Fruit fly (Drosophila melanogaster): ENCODE results near the gene CG31219.
A peak's percentile ranks its signal among the peaks of the same experiment; 100 is the strongest.

CG31219 gene

dm6 chr3R:19642092-19642892, 8.5 kb upstream of the CG31219 start, which contains the start of gene subdued:
subdued (minus strand) TSS chr3R:19642722.
- TF ChIP-seq GATAd (GFP tag; optimal IDR thresholded peaks at IDR 0.05) (peak; percentile 70), Jra (GFP tag; optimal IDR thresholded peaks at IDR 0.05) (no peak), lola (GFP tag; optimal IDR thresholded peaks at IDR 0.05) (peak; percentile 60), foxo (GFP tag; optimal IDR thresholded peaks at IDR 0.05) (no peak), sage (GFP tag; optimal IDR thresholded peaks at IDR 0.05) (peak; percentile 4), dmrt93B (GFP tag; optimal IDR thresholded peaks at IDR 0.05) (no peak), Dif (GFP tag; optimal IDR thresholded peaks at IDR 0.05; ENCODE audit: partially characterized antibody) (no peak), Rel (GFP tag; optimal IDR thresholded peaks at IDR 0.05) (no peak), Rel (tag; optimal IDR thresholded peaks at IDR 0.05) (peak; percentile 88)

DNA sequence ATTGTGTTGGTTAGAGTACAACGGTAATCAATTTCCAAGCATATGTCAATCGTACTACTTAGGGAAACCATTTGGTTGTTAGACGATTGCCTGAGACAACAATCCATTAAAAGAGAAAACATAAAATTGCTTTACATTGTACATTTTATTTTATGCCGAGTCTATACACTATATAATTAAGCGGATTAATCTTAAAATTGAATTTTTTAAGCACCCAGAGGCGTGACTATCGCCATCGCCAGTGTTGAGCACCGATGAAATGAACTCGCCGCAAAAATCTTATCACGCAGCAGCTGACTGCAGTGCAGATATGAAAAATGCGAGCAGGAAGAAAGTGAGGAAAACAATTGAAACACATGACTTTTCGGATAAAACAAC, 7.9 kb upstream of the CG31219 start:
- no peak for TF ChIP-seq woc (GFP tag; optimal IDR thresholded peaks at IDR 0.05)
- no peak for TF ChIP-seq jim (GFP tag; optimal IDR thresholded peaks at IDR 0.05)
- no peak for TF ChIP-seq dsf (GFP tag; optimal IDR thresholded peaks at IDR 0.05; ENCODE audit: borderline replicate concordance)
- no peak for TF ChIP-seq ey (GFP tag; optimal IDR thresholded peaks at IDR 0.05)
- no peak for TF ChIP-seq Dif (GFP tag; optimal IDR thresholded peaks at IDR 0.05; ENCODE audit: partially characterized antibody)
- no peak for TF ChIP-seq Mio (GFP tag; optimal IDR thresholded peaks at IDR 0.05)
- TF ChIP-seq Hr83 (GFP tag; optimal IDR thresholded peaks at IDR 0.05; ENCODE audit: poor library complexity, severe bottlenecking) = peak; percentile 50
- peak; percentile 4 for TF ChIP-seq rgr (GFP tag; optimal IDR thresholded peaks at IDR 0.05)
- TF ChIP-seq Hnf4 (GFP tag; optimal IDR thresholded peaks at IDR 0.05) = peak; percentile 49
- no peak for TF ChIP-seq usp (GFP tag; optimal IDR thresholded peaks at IDR 0.05)
- TF ChIP-seq CG32264 (GFP tag; optimal IDR thresholded peaks at IDR 0.05) = no peak
- TF ChIP-seq br (GFP tag; optimal IDR thresholded peaks at IDR 0.05) = peak; percentile 31
- no peak for TF ChIP-seq sv (GFP tag; optimal IDR thresholded peaks at IDR 0.05)
- peak; percentile 16 for TF ChIP-seq fru (GFP tag; optimal IDR thresholded peaks at IDR 0.05)
- peak; percentile 59 for TF ChIP-seq GATAd (GFP tag; optimal IDR thresholded peaks at IDR 0.05)
- no peak for TF ChIP-seq OdsH (GFP tag; optimal IDR thresholded peaks at IDR 0.05)
- TF ChIP-seq h (GFP tag; optimal IDR thresholded peaks at IDR 0.05) = peak; percentile 28
- TF ChIP-seq N (GFP tag; optimal IDR thresholded peaks at IDR 0.05) = no peak
- no peak for TF ChIP-seq Dfd (GFP tag; optimal IDR thresholded peaks at IDR 0.05)
- no peak for TF ChIP-seq Hr78 (GFP tag; optimal IDR thresholded peaks at IDR 0.05)
- TF ChIP-seq Myc (optimal IDR thresholded peaks at IDR 0.05) = peak; percentile 29
- TF ChIP-seq foxo (GFP tag; optimal IDR thresholded peaks at IDR 0.05) = peak in 1 of 2 experiments; percentile 21
- peak; percentile 34 for TF ChIP-seq Jra (GFP tag; optimal IDR thresholded peaks at IDR 0.05)
- no peak for TF ChIP-seq dmrt93B (GFP tag; optimal IDR thresholded peaks at IDR 0.05)
- no peak for TF ChIP-seq CG9705 (GFP tag; optimal IDR thresholded peaks at IDR 0.05)

DNA sequence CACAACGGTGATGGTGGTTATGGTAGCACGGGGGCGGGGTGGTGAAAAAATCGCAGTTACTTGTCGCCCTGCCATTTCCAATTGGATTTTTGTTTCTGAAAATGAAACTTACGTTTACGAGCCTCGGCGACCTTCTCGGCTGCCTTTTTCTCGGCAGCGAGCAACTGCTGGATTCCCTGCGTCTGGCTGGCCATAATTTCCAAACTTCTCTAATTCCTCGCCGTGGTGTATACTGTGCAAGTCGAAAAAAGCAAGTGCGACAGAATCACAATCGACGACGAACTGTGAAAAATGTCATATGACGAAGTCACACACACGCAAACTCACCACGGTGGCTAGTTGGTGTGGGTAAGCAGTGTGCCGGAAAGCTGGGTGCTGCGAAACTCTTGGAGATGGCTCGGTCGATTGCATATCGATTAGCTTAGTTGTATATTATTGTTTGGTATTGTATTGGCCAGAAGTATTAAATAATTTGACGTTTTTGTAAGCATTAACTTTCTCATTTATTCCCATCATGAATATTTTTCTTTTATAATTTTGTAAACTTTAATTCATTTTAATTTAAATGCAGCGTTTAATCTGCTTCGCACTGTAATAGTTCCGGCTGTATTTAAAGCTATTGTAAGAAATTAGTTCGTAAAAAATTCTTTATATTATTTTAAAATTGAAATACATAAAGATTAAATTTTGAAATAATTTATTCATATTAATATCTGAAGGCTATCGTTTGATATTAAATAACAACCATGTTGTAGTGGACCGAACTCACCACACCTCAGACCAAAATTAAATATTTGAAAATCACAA, 6.5 kb upstream of the CG31219 start, which contains the start of gene Vha13:
Gene Vha13 (minus strand): TSS at position 293 of the 807 bp plus-strand sequence.
- TF ChIP-seq sage (GFP tag; optimal IDR thresholded peaks at IDR 0.05) = no peak
- no peak for TF ChIP-seq usp (GFP tag; optimal IDR thresholded peaks at IDR 0.05)
- peak; percentile 22 for TF ChIP-seq Jra (GFP tag; optimal IDR thresholded peaks at IDR 0.05)
- peak; percentile 3 for TF ChIP-seq dmrt93B (GFP tag; optimal IDR thresholded peaks at IDR 0.05)
- TF ChIP-seq Hnf4 (GFP tag; optimal IDR thresholded peaks at IDR 0.05) = no peak
- no peak for TF ChIP-seq Abd-B (GFP tag; optimal IDR thresholded peaks at IDR 0.05)
- TF ChIP-seq tai (GFP tag; optimal IDR thresholded peaks at IDR 0.05) = no peak
- peak; percentile 71 for TF ChIP-seq woc (GFP tag; optimal IDR thresholded peaks at IDR 0.05)
- no peak for TF ChIP-seq pan (optimal IDR thresholded peaks at IDR 0.05)
- peak; percentile 49 for TF ChIP-seq sv (GFP tag; optimal IDR thresholded peaks at IDR 0.05)
- peak; percentile 83 for TF ChIP-seq Dif (GFP tag; optimal IDR thresholded peaks at IDR 0.05; ENCODE audit: partially characterized antibody)
- peak; percentile 65 for TF ChIP-seq Vsx2 (GFP tag; optimal IDR thresholded peaks at IDR 0.05; ENCODE audit: partially characterized antibody)
- TF ChIP-seq ey (GFP tag; optimal IDR thresholded peaks at IDR 0.05) = no peak
- peak; percentile 59 for TF ChIP-seq rgr (GFP tag; optimal IDR thresholded peaks at IDR 0.05)
- TF ChIP-seq psq (GFP tag; optimal IDR thresholded peaks at IDR 0.05) = no peak
- TF ChIP-seq foxo (GFP tag; optimal IDR thresholded peaks at IDR 0.05) = peak in 1 of 2 experiments; percentile 42
- peak; percentile 38 for TF ChIP-seq HLH106 (tag; optimal IDR thresholded peaks at IDR 0.05)
- no peak for TF ChIP-seq Rel (GFP tag; optimal IDR thresholded peaks at IDR 0.05)
- TF ChIP-seq Rel (tag; optimal IDR thresholded peaks at IDR 0.05) = peak; percentile 50
- TF ChIP-seq GATAd (GFP tag; optimal IDR thresholded peaks at IDR 0.05) = peak; percentile 6
- TF ChIP-seq CrebA (GFP tag; optimal IDR thresholded peaks at IDR 0.05; ENCODE audit: borderline replicate concordance) = no peak
- TF ChIP-seq CG9705 (GFP tag; optimal IDR thresholded peaks at IDR 0.05) = no peak
- no peak for TF ChIP-seq lola (GFP tag; optimal IDR thresholded peaks at IDR 0.05)
- TF ChIP-seq Myc (optimal IDR thresholded peaks at IDR 0.05) = peak; percentile 37
- peak; percentile 38 to 43 for TF ChIP-seq dl (GFP tag; optimal IDR thresholded peaks at IDR 0.05; ENCODE audit: insufficient read depth in 1 of 2, partially characterized antibody in 2 of 2)
- no peak for TF ChIP-seq dsf (GFP tag; optimal IDR thresholded peaks at IDR 0.05; ENCODE audit: borderline replicate concordance)
- TF ChIP-seq CG32264 (GFP tag; optimal IDR thresholded peaks at IDR 0.05) = no peak
- peak; percentile 41 for TF ChIP-seq br (GFP tag; optimal IDR thresholded peaks at IDR 0.05)
- no peak for TF ChIP-seq Hr78 (GFP tag; optimal IDR thresholded peaks at IDR 0.05)
- TF ChIP-seq h (GFP tag; optimal IDR thresholded peaks at IDR 0.05) = peak; percentile 54
- peak; percentile 56 for TF ChIP-seq jim (GFP tag; optimal IDR thresholded peaks at IDR 0.05)
- TF ChIP-seq OdsH (GFP tag; optimal IDR thresholded peaks at IDR 0.05) = peak; percentile 2
- no peak for TF ChIP-seq brk (GFP tag; optimal IDR thresholded peaks at IDR 0.05)
- TF ChIP-seq Hr83 (GFP tag; optimal IDR thresholded peaks at IDR 0.05; ENCODE audit: poor library complexity, severe bottlenecking) = peak; percentile 81
- no peak for TF ChIP-seq N (GFP tag; optimal IDR thresholded peaks at IDR 0.05)
- TF ChIP-seq Dfd (GFP tag; optimal IDR thresholded peaks at IDR 0.05) = no peak

Measured in whole organism, wandering third instar larva.